Fruit fly (Drosophila melanogaster): ENCODE measurements around the gene MICAL-like.

- TF ChIP-seq pan (optimal IDR thresholded peaks at IDR 0.05) (no peak), EcR (GFP tag; optimal IDR thresholded peaks at IDR 0.05) (no peak), usp (GFP tag; optimal IDR thresholded peaks at IDR 0.05) (no peak)
Observed at dm6 chr3L:13011511-13011910, 3.6 kb downstream of the MICAL-like start, which contains the start of gene Cul6.

Data from whole organism.